Worm (Caenorhabditis elegans): ENCODE measurements around the gene gpa-4.

DNA sequence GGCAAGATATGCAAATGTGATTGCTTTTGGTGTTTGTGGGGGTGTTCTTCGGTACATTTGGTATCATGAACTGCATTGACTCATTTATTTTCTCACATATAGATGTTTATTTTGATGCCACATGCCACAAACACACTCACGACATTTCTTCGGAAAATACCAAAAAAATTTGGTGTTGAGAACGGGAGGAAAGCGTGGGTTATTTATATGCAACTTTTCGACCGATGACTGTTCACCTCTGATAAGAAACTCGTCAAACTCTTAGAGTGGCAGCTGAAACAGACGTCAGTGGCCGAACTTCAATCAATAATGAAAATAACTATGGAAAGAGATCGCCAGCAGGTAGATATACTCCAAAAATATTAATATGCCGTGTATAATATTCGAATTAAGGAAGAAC, 23.1 kb upstream of the gpa-4 start:
- no peak for TF ChIP-seq tab-1 (GFP tag; IDR thresholded peaks at IDR 0.05)
- no peak for TF ChIP-seq med-1 (GFP tag; optimal IDR thresholded peaks at IDR 0.05; ENCODE audit: insufficient read depth)
- no peak for TF ChIP-seq cog-1 (tag; optimal IDR thresholded peaks at IDR 0.05)
- TF ChIP-seq ztf-23 (GFP tag; IDR thresholded peaks at IDR 0.05): no peak
- TF ChIP-seq klf-2 (GFP tag; conservative IDR thresholded peaks at IDR 0.05): no peak
- no peak for TF ChIP-seq flt-1 (GFP tag; IDR thresholded peaks at IDR 0.05)

Data from whole organism, midembryonic.